Fruit fly (Drosophila melanogaster): ENCODE data around the gene CG11912.
A peak's percentile ranks its signal among the peaks of the same experiment; 100 is the strongest.

Gene CG11912

dm6 chr2L:319159-319558 is at the start of gene CG11912:
Gene CG11912, minus strand, starts transcription at chr2L:319259.
- no peak for TF ChIP-seq noc (tag; optimal IDR thresholded peaks at IDR 0.05)

DNA sequence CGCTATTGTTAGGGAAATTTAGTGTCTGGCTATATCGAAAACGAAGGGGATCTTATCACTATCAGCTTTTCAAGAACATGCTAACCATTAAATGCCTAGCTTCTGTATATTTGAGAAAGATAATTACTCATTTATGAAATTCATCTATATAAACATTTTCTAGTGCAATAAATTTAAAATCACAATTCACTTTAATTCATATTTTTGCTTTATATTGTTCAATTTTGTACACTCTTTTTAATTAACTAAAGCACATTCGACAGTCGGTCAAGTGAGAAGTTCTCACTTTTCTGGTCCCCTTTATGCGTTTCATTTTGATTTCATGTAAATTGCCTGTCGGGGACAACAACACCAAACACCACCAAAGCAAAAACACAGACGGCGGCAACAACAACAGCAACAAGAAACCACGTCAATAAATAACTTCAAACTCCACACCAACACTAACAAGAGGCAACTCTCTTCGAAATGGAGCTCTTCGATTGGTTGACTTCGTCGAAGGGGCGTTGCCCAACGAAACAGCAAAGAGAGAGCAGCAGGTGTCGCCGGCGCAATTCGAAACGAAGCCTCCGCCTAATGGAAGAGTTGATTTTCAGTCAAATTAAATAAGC is 49.4 kb upstream of the CG11912 start:
- no peak for TF ChIP-seq noc (tag; optimal IDR thresholded peaks at IDR 0.05)

DNA sequence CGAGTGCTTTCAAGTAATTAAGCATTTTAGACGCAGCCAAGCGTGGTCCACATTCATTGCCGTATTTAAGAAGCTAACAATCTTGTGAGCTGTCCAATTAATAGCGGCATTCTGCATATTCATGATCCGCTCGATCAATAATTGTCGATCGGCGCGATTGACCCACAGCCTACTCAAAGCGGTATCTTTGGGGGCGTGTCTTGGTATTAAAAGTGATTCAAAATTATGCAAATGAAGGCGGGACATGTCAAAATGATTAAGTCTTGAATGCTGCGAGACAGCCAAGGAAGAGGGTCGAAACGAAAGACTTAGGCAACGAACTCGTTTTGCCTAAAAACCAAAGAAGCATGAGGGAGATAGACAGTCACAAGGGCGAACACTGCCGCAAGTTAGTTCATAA is 47.8 kb upstream of the CG11912 start:
- no peak for TF ChIP-seq noc (tag; optimal IDR thresholded peaks at IDR 0.05)

DNA sequence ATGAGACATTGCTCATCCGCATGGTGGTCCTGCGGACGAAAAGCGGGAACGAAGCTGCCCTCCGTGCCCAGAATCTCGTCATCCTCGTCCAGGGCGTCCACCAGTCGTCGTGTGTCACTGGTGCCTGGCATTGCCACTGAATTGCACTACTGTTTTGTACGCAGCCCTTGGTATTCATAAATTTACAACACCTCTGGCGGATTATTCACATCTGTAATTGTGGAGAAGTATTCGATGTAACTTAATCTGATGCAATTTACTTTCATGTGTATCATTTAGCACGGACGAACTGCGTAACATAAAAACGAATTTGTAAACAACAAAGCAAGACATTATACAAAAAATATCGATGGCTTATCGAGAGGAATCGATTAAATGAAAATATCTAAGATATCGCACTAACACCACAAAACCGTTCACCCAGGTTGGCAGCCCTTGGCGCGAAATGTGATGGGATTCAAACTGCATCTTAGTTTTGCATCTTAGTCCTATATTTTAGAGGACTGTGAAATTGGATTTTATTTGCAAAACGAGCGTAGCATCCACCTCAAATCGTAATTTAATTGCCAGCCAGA is 38.6 kb upstream of the CG11912 start, which contains the start of gene Ent1:
Ent1 (minus strand) TSS at position 319 of the 575 bp plus-strand sequence.
- no peak for TF ChIP-seq noc (tag; optimal IDR thresholded peaks at IDR 0.05)

DNA sequence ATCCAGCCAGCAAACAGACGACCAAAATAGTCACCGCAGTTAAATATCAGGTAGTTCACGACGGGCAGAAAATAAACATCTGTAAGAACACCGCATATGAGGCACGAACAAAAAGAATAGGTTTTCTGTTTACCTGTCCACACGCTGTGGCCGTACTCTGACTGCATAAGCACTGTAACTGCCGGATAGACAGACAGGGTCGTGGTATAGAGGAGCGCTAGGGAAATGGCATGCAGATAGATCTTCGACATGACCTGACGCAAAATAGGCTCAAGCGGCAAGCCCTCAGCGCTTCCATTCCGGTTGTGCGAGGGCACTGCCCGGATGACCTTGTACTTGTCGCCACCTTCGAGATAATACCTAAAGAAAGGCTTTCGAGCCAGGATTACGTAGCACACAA is 37.2 kb upstream of the CG11912 start:
- no peak for TF ChIP-seq noc (tag; optimal IDR thresholded peaks at IDR 0.05)

DNA sequence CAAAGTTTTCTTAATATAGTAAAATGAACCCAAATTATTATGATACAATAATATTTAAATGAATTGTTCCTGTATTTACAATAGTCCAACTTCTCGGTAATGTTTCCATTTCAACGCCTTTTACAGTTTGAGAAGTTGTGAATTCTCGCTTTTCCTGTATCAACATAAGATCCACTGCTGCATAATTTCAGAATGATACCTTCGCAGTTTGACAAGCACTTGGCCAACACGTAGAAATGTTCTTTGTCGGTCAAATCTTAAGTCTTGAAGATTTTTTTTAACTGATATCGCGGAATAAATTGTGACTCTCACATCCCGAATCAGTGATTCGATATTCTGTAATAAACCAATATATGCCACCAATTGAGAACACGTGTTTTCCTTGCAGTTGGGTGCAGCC is 28.5 kb upstream of the CG11912 start:
- TF ChIP-seq noc (tag; optimal IDR thresholded peaks at IDR 0.05) = no peak

DNA sequence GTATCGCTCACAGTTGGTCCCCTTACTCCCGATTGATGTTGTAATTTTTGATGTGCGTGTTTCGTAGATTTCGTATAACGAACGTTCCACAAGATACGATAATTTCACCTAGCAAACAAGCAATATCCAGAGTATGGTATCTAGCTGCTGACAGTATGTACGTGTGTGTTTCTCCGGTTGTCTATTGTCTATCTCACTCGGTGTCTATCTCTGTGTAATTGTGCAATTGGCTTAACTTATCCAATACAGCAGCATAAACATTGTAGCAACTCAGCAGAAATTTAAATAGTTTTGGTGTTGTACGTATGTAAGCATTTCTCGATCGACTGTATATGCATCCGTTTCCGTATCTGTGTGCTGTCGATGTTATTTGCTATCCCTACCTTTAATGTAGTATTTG is 27.7 kb upstream of the CG11912 start:
- no peak for TF ChIP-seq noc (tag; optimal IDR thresholded peaks at IDR 0.05)

DNA sequence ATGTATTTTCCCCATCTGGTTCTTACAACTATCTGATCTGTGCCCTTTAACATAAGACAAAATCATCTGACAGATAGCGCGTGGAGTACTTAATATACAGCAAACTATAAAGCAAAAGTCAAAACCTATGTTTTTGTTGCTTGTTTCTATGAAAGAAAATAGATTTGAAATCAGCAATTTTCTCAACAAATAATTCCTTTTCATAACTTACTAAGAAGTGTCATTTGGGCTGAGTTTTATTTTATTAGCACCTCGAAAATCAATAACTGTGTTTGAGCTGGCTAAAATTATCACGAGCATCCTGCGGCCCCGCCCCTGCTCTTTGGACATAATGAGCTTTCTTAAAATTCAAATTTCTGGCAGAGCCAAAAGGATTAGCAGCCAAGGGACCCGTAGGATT is 13.2 kb upstream of the CG11912 start, which contains the start of gene CG31921:
CG31921 (minus strand) TSS at position 101 of the 400 bp plus-strand sequence.
- TF ChIP-seq noc (tag; optimal IDR thresholded peaks at IDR 0.05) = no peak

dm6 chr2L:329661-330060 is 10.6 kb upstream of the CG11912 start, which contains the start of gene CG43755:
Gene CG43755, minus strand, starts transcription at chr2L:329761.
- TF ChIP-seq noc (tag; optimal IDR thresholded peaks at IDR 0.05) = no peak

- peak; percentile 64 for TF ChIP-seq noc (tag; optimal IDR thresholded peaks at IDR 0.05)
Measured at dm6 chr2L:322915-323314, 3.9 kb upstream of the CG11912 start.

dm6 chr2L:321793-322192 is 2.7 kb upstream of the CG11912 start, which contains the start of gene CG33127:
Gene CG33127, plus strand, starts transcription at chr2L:322101.
- TF ChIP-seq noc (tag; optimal IDR thresholded peaks at IDR 0.05) = no peak

- TF ChIP-seq noc (tag; optimal IDR thresholded peaks at IDR 0.05) = no peak
Measured at dm6 chr2L:321148-321547, 2.1 kb upstream of the CG11912 start, which contains the start of gene CG11911. Gene CG11911, minus strand, starts transcription at chr2L:321248.

DNA sequence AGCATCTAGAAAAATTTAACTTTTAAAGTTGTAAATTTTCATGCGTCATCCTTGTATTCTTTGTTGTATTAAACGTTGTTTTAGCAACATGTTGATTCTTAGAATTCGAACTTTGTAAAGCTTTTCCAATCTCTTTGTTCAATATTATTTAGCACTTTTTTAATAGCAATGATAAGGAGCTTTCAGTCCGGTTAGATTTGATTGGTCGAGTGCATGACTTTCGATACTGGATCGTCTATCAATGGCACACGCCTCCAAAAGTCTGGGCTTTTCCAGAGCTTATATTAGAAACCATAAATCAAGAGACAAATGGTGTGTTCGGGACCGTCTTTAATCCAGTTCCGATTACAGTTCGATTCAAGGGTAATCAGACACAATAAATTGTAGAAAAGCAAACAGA is 686 bp upstream of the CG11912 start:
- no peak for TF ChIP-seq noc (tag; optimal IDR thresholded peaks at IDR 0.05)

dm6 chr2L:309812-310431 is 9.1 kb downstream of the CG11912 start:
- no peak for TF ChIP-seq noc (tag; optimal IDR thresholded peaks at IDR 0.05)

- TF ChIP-seq noc (tag; optimal IDR thresholded peaks at IDR 0.05) = peak; percentile 10
Measured at dm6 chr2L:309177-309576, 9.9 kb downstream of the CG11912 start.

dm6 chr2L:308194-308706 is 10.8 kb downstream of the CG11912 start:
- TF ChIP-seq noc (tag; optimal IDR thresholded peaks at IDR 0.05) = no peak

DNA sequence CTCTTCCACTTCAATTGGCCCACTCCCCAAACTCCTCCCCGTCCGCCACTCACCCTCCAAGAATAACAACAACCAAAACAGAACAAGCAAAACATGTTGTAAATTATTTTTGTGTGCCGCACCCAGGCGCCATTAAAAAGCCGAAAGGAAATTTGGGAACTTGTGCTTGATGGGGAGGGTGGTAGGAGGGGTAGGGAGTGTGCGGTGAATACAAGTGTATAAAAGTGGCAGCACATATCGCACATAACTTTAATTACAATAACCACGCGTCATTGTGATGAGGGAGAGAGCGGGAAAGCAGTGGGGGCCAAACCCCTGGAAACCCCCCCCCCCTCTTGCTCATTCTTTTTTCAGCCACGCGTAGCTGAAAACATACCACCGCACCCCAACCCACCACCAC is 11.9 kb downstream of the CG11912 start:
- TF ChIP-seq noc (tag; optimal IDR thresholded peaks at IDR 0.05) = no peak
